Worm (Caenorhabditis elegans): Measurements from ENCODE around the gene ctsa-4.1.
A peak's percentile ranks its signal among the peaks of the same experiment; 100 is the strongest.

The ctsa-4.1 gene

ce11 chrII:6327317-6327716 lies 39.5 kb upstream of the ctsa-4.1 start:
- TF ChIP-seq sea-2 (GFP tag; optimal IDR thresholded peaks at IDR 0.05) (no peak), elt-2 (tag; optimal IDR thresholded peaks at IDR 0.05) (peak; percentile 99), jun-1 (tag; optimal IDR thresholded peaks at IDR 0.05) (peak; percentile 70), fos-1 (tag; optimal IDR thresholded peaks at IDR 0.05) (no peak), ceh-82 (tag; optimal IDR thresholded peaks at IDR 0.05) (no peak), skn-1 (tag; optimal IDR thresholded peaks at IDR 0.05) (peak; percentile 39), nfya-1 (tag; optimal IDR thresholded peaks at IDR 0.05; ENCODE audit: insufficient read depth) (peak; percentile 4), pqm-1 (tag; optimal IDR thresholded peaks at IDR 0.05) (peak; percentile 98), pha-4 (tag; optimal IDR thresholded peaks at IDR 0.05) (peak; percentile 41)

ce11 chrII:6328672-6329071 lies 38.1 kb upstream of the ctsa-4.1 start:
- peak; percentile 96 for TF ChIP-seq pqm-1 (tag; optimal IDR thresholded peaks at IDR 0.05)
- TF ChIP-seq pha-4 (tag; optimal IDR thresholded peaks at IDR 0.05): peak; percentile 61
- TF ChIP-seq elt-2 (tag; optimal IDR thresholded peaks at IDR 0.05): peak; percentile 99
- TF ChIP-seq skn-1 (tag; optimal IDR thresholded peaks at IDR 0.05): no peak
- TF ChIP-seq tbx-2 (tag; optimal IDR thresholded peaks at IDR 0.05): no peak
- no peak for TF ChIP-seq nhr-25 (tag; optimal IDR thresholded peaks at IDR 0.05)
- TF ChIP-seq nfya-1 (tag; optimal IDR thresholded peaks at IDR 0.05; ENCODE audit: insufficient read depth): peak; percentile 8
- TF ChIP-seq ZK546.5 (tag; optimal IDR thresholded peaks at IDR 0.05): no peak
- no peak for TF ChIP-seq snpc-4 (tag; optimal IDR thresholded peaks at IDR 0.05)
- TF ChIP-seq jun-1 (tag; optimal IDR thresholded peaks at IDR 0.05): peak; percentile 81

- TF ChIP-seq nhr-11 (tag; optimal IDR thresholded peaks at IDR 0.05): peak; percentile 80
- TF ChIP-seq R02D3.7 (tag; optimal IDR thresholded peaks at IDR 0.05): peak; percentile 75
- TF ChIP-seq fkh-10 (GFP tag; optimal IDR thresholded peaks at IDR 0.05): peak; percentile 64
- peak; percentile 94 for TF ChIP-seq pha-4 (tag; optimal IDR thresholded peaks at IDR 0.05)
- peak; percentile 49 for TF ChIP-seq skn-1 (tag; optimal IDR thresholded peaks at IDR 0.05)
- TF ChIP-seq ceh-28 (tag; optimal IDR thresholded peaks at IDR 0.05): peak; percentile 68
- TF ChIP-seq egl-27 (tag; optimal IDR thresholded peaks at IDR 0.05): peak; percentile 60
- TF ChIP-seq mdl-1 (tag; optimal IDR thresholded peaks at IDR 0.05): peak; percentile 72
- peak; percentile 27 for TF ChIP-seq zag-1 (tag; optimal IDR thresholded peaks at IDR 0.05)
- TF ChIP-seq jun-1 (tag; optimal IDR thresholded peaks at IDR 0.05): peak; percentile 90
- TF ChIP-seq mml-1 (tag; optimal IDR thresholded peaks at IDR 0.05): no peak
- TF ChIP-seq nfya-1 (tag; optimal IDR thresholded peaks at IDR 0.05; ENCODE audit: insufficient read depth): peak; percentile 94
- peak; percentile 94 for TF ChIP-seq snpc-4 (tag; optimal IDR thresholded peaks at IDR 0.05)
- no peak for TF ChIP-seq nhr-76 (tag; optimal IDR thresholded peaks at IDR 0.05)
- TF ChIP-seq ztf-4 (tag; optimal IDR thresholded peaks at IDR 0.05): peak; percentile 68
- TF ChIP-seq nhr-77 (tag; optimal IDR thresholded peaks at IDR 0.05): no peak
- TF ChIP-seq elt-1 (tag; optimal IDR thresholded peaks at IDR 0.05): peak; percentile 78
- peak; percentile 91 for TF ChIP-seq lin-15B (tag; optimal IDR thresholded peaks at IDR 0.05)
- no peak for TF ChIP-seq nhr-28 (tag; optimal IDR thresholded peaks at IDR 0.05)
- TF ChIP-seq lsy-12 (tag; optimal IDR thresholded peaks at IDR 0.05): peak; percentile 86
- TF ChIP-seq pqm-1 (tag; optimal IDR thresholded peaks at IDR 0.05): peak; percentile 42
- peak; percentile 93 for TF ChIP-seq lin-39 (tag; optimal IDR thresholded peaks at IDR 0.05)
- TF ChIP-seq elt-2 (tag; optimal IDR thresholded peaks at IDR 0.05): peak; percentile 84
- TF ChIP-seq egl-5 (tag; optimal IDR thresholded peaks at IDR 0.05): peak; percentile 86
- TF ChIP-seq hmg-11 (tag; optimal IDR thresholded peaks at IDR 0.05): peak; percentile 96
- peak; percentile 91 for TF ChIP-seq tbx-2 (tag; optimal IDR thresholded peaks at IDR 0.05)
- no peak for TF ChIP-seq nhr-67 (tag; optimal IDR thresholded peaks at IDR 0.05)
- no peak for TF ChIP-seq sea-2 (GFP tag; optimal IDR thresholded peaks at IDR 0.05)
- peak; percentile 98 for TF ChIP-seq nhr-25 (tag; optimal IDR thresholded peaks at IDR 0.05)
- TF ChIP-seq aly-2 (tag; optimal IDR thresholded peaks at IDR 0.05): no peak
- TF ChIP-seq unc-62 (GFP tag; optimal IDR thresholded peaks at IDR 0.05): peak; percentile 46
- peak; percentile 54 for TF ChIP-seq ama-1 (optimal IDR thresholded peaks at IDR 0.05)
- TF ChIP-seq ceh-82 (tag; optimal IDR thresholded peaks at IDR 0.05): peak; percentile 75
- TF ChIP-seq nhr-12 (tag; optimal IDR thresholded peaks at IDR 0.05): no peak
- TF ChIP-seq nhr-43 (tag; optimal IDR thresholded peaks at IDR 0.05; ENCODE audit: poor library complexity, severe bottlenecking): peak; percentile 78
- TF ChIP-seq elt-3 (tag; optimal IDR thresholded peaks at IDR 0.05): peak in 1 of 3 experiments; percentile 55
- TF ChIP-seq nhr-23 (tag; optimal IDR thresholded peaks at IDR 0.05): peak; percentile 89
- no peak for TF ChIP-seq eor-1 (tag; optimal IDR thresholded peaks at IDR 0.05)
Measured at ce11 chrII:6331222-6331830, 35.5 kb upstream of the ctsa-4.1 start, which contains the start of gene set-4. TSS of gene set-4 (minus strand) at chrII:6331341.

Measured in whole organism, L3 larva.